Fruit fly (Drosophila melanogaster) whole organism, embryonic: ENCODE results near the gene wuho.
A peak's percentile ranks its signal among the peaks of the same experiment; 100 is the strongest.

ENCODE experiments used
- Atf-2 ChIP-seq: fragments of 200-800 bp; sonication (Bioruptor generic); optimal IDR thresholded peaks from 2 replicates; lab custom pipeline; 2016; ENCODE audit warnings: missing biosample characterization, missing genetic modification characterization
- Bdp1 ChIP-seq: fragments of 200-800 bp; sonication (Bioruptor generic); optimal IDR thresholded peaks from 3 replicates; lab custom pipeline; 2016; ENCODE audit warnings: missing biosample characterization, missing genetic modification characterization
- Bgb ChIP-seq: fragments of 200-800 bp; sonication (Bioruptor generic); IDR thresholded peaks from 2 replicates; pipeline ENCODE4 v1.3.6; 2022; ENCODE audit warnings: missing biosample characterization, missing genetic modification characterization; ENCODE audit not compliant: partially characterized antibody
- CG13287 ChIP-seq: fragments of 200-800 bp; sonication (Bioruptor generic); IDR thresholded peaks from 2 replicates; pipeline ENCODE4 v1.3.6; 2022; ENCODE audit warnings: missing biosample characterization, missing genetic modification characterization; ENCODE audit not compliant: partially characterized antibody
- CG14050 ChIP-seq: fragments of 200-800 bp; sonication (Bioruptor generic); IDR thresholded peaks from 3 replicates; pipeline ENCODE4 v1.3.6; 2022; ENCODE audit warnings: missing biosample characterization, missing genetic modification characterization
- CG14441 ChIP-seq: fragments of 200-800 bp; sonication (Bioruptor generic); IDR thresholded peaks from 2 replicates; pipeline ENCODE4 v1.3.6; 2022; ENCODE audit warnings: missing biosample characterization, missing genetic modification characterization
- CG17361 ChIP-seq: fragments of 200-800 bp; sonication (Bioruptor generic); IDR thresholded peaks from 3 replicates; pipeline ENCODE4 v1.3.6; 2022; ENCODE audit warnings: missing biosample characterization, missing genetic modification characterization
- CG1832 ChIP-seq: fragments of 200-800 bp; sonication (Bioruptor generic); optimal IDR thresholded peaks from 2 replicates; lab custom pipeline; 2017; ENCODE audit warnings: missing biosample characterization, mild to moderate bottlenecking, missing genetic modification characterization, inconsistent platforms
- CG2116 ChIP-seq: fragments of 200-800 bp; sonication (Bioruptor generic); optimal IDR thresholded peaks from 3 replicates; lab custom pipeline; 2018; ENCODE audit warnings: missing biosample characterization, mild to moderate bottlenecking, missing genetic modification characterization
- CG32532 ChIP-seq: fragments of 200-800 bp; sonication (Bioruptor generic); IDR thresholded peaks from 2 replicates; pipeline ENCODE4 v1.3.6; 2022; ENCODE audit warnings: missing biosample characterization, missing genetic modification characterization
- CG3726 ChIP-seq: fragments of 200-800 bp; sonication (Bioruptor generic); IDR thresholded peaks from 3 replicates; pipeline ENCODE4, ENCODE4 v1.3.6; 2022; ENCODE audit warnings: missing biosample characterization, missing genetic modification characterization
- CG3847 ChIP-seq: fragments of 200-800 bp; sonication (Bioruptor generic); IDR thresholded peaks from 2 replicates; pipeline ENCODE4 v1.3.6; 2022; ENCODE audit warnings: missing biosample characterization, missing genetic modification characterization
- CG6813 ChIP-seq: fragments of 200-800 bp; sonication (Bioruptor generic); optimal IDR thresholded peaks from 2 replicates; lab custom pipeline; 2017; ENCODE audit warnings: missing biosample characterization, missing genetic modification characterization, mild to moderate bottlenecking, moderate library complexity, missing genetic modification reagents
- CG8359 ChIP-seq: fragments of 200-800 bp; sonication (Bioruptor generic); optimal IDR thresholded peaks from 2 replicates; lab custom pipeline; 2017; ENCODE audit warnings: missing biosample characterization, mild to moderate bottlenecking, missing genetic modification characterization, borderline replicate concordance
- CkIIα-i1 ChIP-seq: fragments of 200-800 bp; sonication (Bioruptor generic); IDR thresholded peaks from 2 replicates; pipeline ENCODE4 v1.3.6; 2022; ENCODE audit warnings: missing biosample characterization, missing genetic modification characterization
- CrebB ChIP-seq: fragments of 200-800 bp; sonication (Bioruptor generic); optimal IDR thresholded peaks from 3 replicates; lab custom pipeline; 2018; ENCODE audit warnings: missing biosample characterization, mild to moderate bottlenecking, missing genetic modification characterization
- Dad ChIP-seq: fragments of 200-800 bp; sonication (Bioruptor generic); optimal IDR thresholded peaks from 3 replicates; lab custom pipeline; 2016; ENCODE audit warnings: missing biosample characterization, missing genetic modification characterization
- Dref ChIP-seq: fragments of 200-800 bp; sonication (Bioruptor generic); IDR thresholded peaks from 2 replicates; pipeline ENCODE4 v1.3.6; 2022; ENCODE audit warnings: missing biosample characterization, missing genetic modification characterization
- GATAe ChIP-seq: fragments of 200-800 bp; sonication (Bioruptor generic); conservative IDR thresholded peaks from 2 replicates; pipeline ENCODE4 v1.3.6; 2022; ENCODE audit warnings: missing biosample characterization, missing genetic modification characterization
- HLHmδ ChIP-seq: fragments of 200-800 bp; sonication (Bioruptor generic); optimal IDR thresholded peaks from 2 replicates; lab custom pipeline; 2018; ENCODE audit warnings: missing biosample characterization, mild to moderate bottlenecking, missing genetic modification characterization, moderate library complexity
- Hand ChIP-seq: fragments of 200-800 bp; sonication (Bioruptor generic); optimal IDR thresholded peaks from 2 replicates; lab custom pipeline; 2017; ENCODE audit warnings: mild to moderate bottlenecking, missing biosample characterization, missing genetic modification reagents, missing genetic modification characterization
- MBD-R2 ChIP-seq: fragments of 200-800 bp; sonication (Bioruptor generic); IDR thresholded peaks from 2 replicates; pipeline ENCODE4 v1.3.6; 2022; ENCODE audit warnings: missing biosample characterization, missing genetic modification characterization
- Med ChIP-seq: fragments of 200-800 bp; sonication (Bioruptor generic); peaks from one replicate; lab custom pipeline; 2016; ENCODE audit warnings: missing biosample characterization, missing genetic modification characterization, mild to moderate bottlenecking, inconsistent platforms, moderate library complexity
- Meics ChIP-seq: fragments of 200-800 bp; sonication (Bioruptor generic); optimal IDR thresholded peaks from 2 replicates; lab custom pipeline; 2017; ENCODE audit warnings: missing biosample characterization, mild to moderate bottlenecking, missing genetic modification characterization
- Mes4 ChIP-seq: fragments of 200-800 bp; sonication (Bioruptor generic); optimal IDR thresholded peaks from 2 replicates; lab custom pipeline; 2016; ENCODE audit warnings: missing biosample characterization, missing genetic modification characterization
- NC2α ChIP-seq: fragments of 200-800 bp; sonication (Bioruptor generic); optimal IDR thresholded peaks from 2 replicates; lab custom pipeline; 2016; ENCODE audit warnings: missing biosample characterization, missing genetic modification characterization
- Nf-YA ChIP-seq: fragments of 200-800 bp; sonication (Bioruptor generic); IDR thresholded peaks from 2 replicates; pipeline ENCODE4 v1.3.6; 2022; ENCODE audit warnings: missing biosample characterization, missing genetic modification characterization
- Opbp ChIP-seq: fragments of 200-800 bp; sonication (Bioruptor generic); IDR thresholded peaks from 3 replicates; pipeline ENCODE4 v1.3.6; 2022; ENCODE audit warnings: missing biosample characterization, missing genetic modification characterization; ENCODE audit not compliant: partially characterized antibody
- Optix ChIP-seq: fragments of 200-800 bp; sonication (Bioruptor generic); IDR thresholded peaks from 3 replicates; pipeline ENCODE4 v1.3.6; 2022; ENCODE audit warnings: missing biosample characterization, missing genetic modification characterization
- Rfx ChIP-seq: fragments of 200-800 bp; sonication (Bioruptor generic); IDR thresholded peaks from 2 replicates; pipeline ENCODE4 v1.3.6; 2022; ENCODE audit warnings: missing biosample characterization, missing genetic modification characterization
- Ssrp ChIP-seq: fragments of 200-800 bp; sonication (Bioruptor generic); optimal IDR thresholded peaks from 2 replicates; lab custom pipeline; 2018; ENCODE audit warnings: missing biosample characterization, mild to moderate bottlenecking, missing genetic modification characterization, moderate library complexity
- Vsx1 ChIP-seq: fragments of 200-800 bp; sonication (Bioruptor generic); optimal IDR thresholded peaks from 2 replicates; lab custom pipeline; 2017; ENCODE audit warnings: missing biosample characterization, mild to moderate bottlenecking, missing genetic modification characterization, missing genetic modification reagents
- Xrp1 ChIP-seq: fragments of 200-800 bp; sonication (Bioruptor generic); IDR thresholded peaks from 2 replicates; pipeline ENCODE4 v1.3.6; 2022; ENCODE audit warnings: missing biosample characterization, missing genetic modification characterization
- ab ChIP-seq: fragments of 200-800 bp; sonication (Bioruptor generic); optimal IDR thresholded peaks from 2 replicates; lab custom pipeline; 2016; ENCODE audit warnings: missing biosample characterization, missing genetic modification characterization
- bowl ChIP-seq: fragments of 200-800 bp; sonication (Bioruptor generic); IDR thresholded peaks from 2 replicates; pipeline ENCODE4 v1.3.6; 2022; ENCODE audit warnings: missing biosample characterization, missing genetic modification characterization
- crp ChIP-seq, 2 experiments: fragments of 200-800 bp; sonication (Bioruptor generic); optimal IDR thresholded peaks; 2 replicates in 1 of 2; 3 replicates in 1 of 2; lab custom pipeline; 2017; ENCODE audit warnings: missing biosample characterization in 2 of 2, missing genetic modification characterization in 2 of 2, mild to moderate bottlenecking in 1 of 2, moderate library complexity in 1 of 2
- dan ChIP-seq: fragments of 200-800 bp; sonication (Bioruptor generic); IDR thresholded peaks from 2 replicates; pipeline ENCODE4 v1.3.6; 2022; ENCODE audit warnings: missing biosample characterization, missing genetic modification characterization
- disco-r ChIP-seq: fragments of 200-800 bp; sonication (Bioruptor generic); optimal IDR thresholded peaks from 2 replicates; lab custom pipeline; 2016; ENCODE audit warnings: missing biosample characterization, missing genetic modification characterization
- dysf ChIP-seq: fragments of 200-800 bp; sonication (Bioruptor generic); IDR thresholded peaks from 3 replicates; pipeline ENCODE4 v1.3.6; 2022; ENCODE audit warnings: missing biosample characterization, missing genetic modification characterization
- gem ChIP-seq: fragments of 200-800 bp; sonication (Bioruptor generic); optimal IDR thresholded peaks from 2 replicates; lab custom pipeline; 2019; ENCODE audit warnings: missing biosample characterization, mild to moderate bottlenecking, missing genetic modification characterization, moderate library complexity
- gsb-n ChIP-seq: fragments of 200-800 bp; sonication (Bioruptor generic); optimal IDR thresholded peaks from 3 replicates; lab custom pipeline; 2018; ENCODE audit warnings: missing biosample characterization, mild to moderate bottlenecking, missing genetic modification characterization
- gt ChIP-seq: fragments of 200-800 bp; sonication (Bioruptor generic); IDR thresholded peaks from 2 replicates; pipeline ENCODE4 v1.3.6; 2022; ENCODE audit warnings: missing biosample characterization, missing genetic modification characterization
- hbn ChIP-seq: fragments of 200-800 bp; sonication (Bioruptor generic); IDR thresholded peaks from 2 replicates; pipeline ENCODE4 v1.3.6; 2022; ENCODE audit warnings: missing biosample characterization, missing genetic modification characterization; ENCODE audit not compliant: partially characterized antibody
- inv ChIP-seq: fragments of 200-800 bp; sonication (Bioruptor generic); IDR thresholded peaks from 2 replicates; pipeline ENCODE4 v1.3.6; 2022; ENCODE audit warnings: missing biosample characterization, missing genetic modification characterization; ENCODE audit not compliant: partially characterized antibody
- kay ChIP-seq: fragments of 200-800 bp; sonication (Bioruptor generic); optimal IDR thresholded peaks from 2 replicates; lab custom pipeline; 2016; ENCODE audit warnings: missing biosample characterization, missing genetic modification characterization
- lab ChIP-seq: fragments of 200-800 bp; sonication (Bioruptor generic); optimal IDR thresholded peaks from 3 replicates; lab custom pipeline; 2017; ENCODE audit warnings: missing biosample characterization, missing genetic modification characterization, mild to moderate bottlenecking, moderate library complexity, missing genetic modification reagents
- mam ChIP-seq: fragments of 200-800 bp; sonication (Bioruptor generic); optimal IDR thresholded peaks from 3 replicates; lab custom pipeline; 2016; ENCODE audit warnings: missing biosample characterization, missing genetic modification characterization
- mirr ChIP-seq: fragments of 200-800 bp; sonication (Bioruptor generic); optimal IDR thresholded peaks from 3 replicates; lab custom pipeline; 2018; ENCODE audit warnings: missing biosample characterization, mild to moderate bottlenecking, missing genetic modification characterization
- ro ChIP-seq: fragments of 200-800 bp; sonication (Bioruptor generic); IDR thresholded peaks from 2 replicates; pipeline ENCODE4 v1.3.6; 2022; ENCODE audit warnings: missing biosample characterization, missing genetic modification characterization
- tll ChIP-seq, 2 experiments: fragments of 200-800 bp in 1 of 2; fragments of >200 bp in 1 of 2; sonication (Bioruptor generic) in 1 of 2; optimal IDR thresholded peaks; 2 replicates each; lab custom pipeline; 2017 to 2019; ENCODE audit warnings: missing biosample characterization in 2 of 2, missing genetic modification characterization in 2 of 2, mild to moderate bottlenecking in 1 of 2, moderate library complexity in 1 of 2
- ttk ChIP-seq: fragments of 200-800 bp; sonication (Bioruptor generic); IDR thresholded peaks from 2 replicates; pipeline ENCODE4 v2.1.2; 2022; ENCODE audit warnings: missing biosample characterization, missing genetic modification characterization

The wuho gene

dm6 chrX:6255414-6255915 lies 32.4 kb upstream of the wuho start, which contains the start of the genes Rbcn-3A and Spx (continued):
- TF ChIP-seq CG1832 (GFP tag; lab: Kevin White, UChicago) (no peak), Xrp1 (peak; percentile 5; the same call in 1 of the 2 replicates), Bgb (GFP tag; lab: Robert Waterston, UW) (peak; percentile 80), Bdp1 (GFP tag; lab: Kevin White, UChicago) (no peak), ro (GFP tag; lab: Robert Waterston, UW) (no peak), CG3726 (no peak), CG14441 (GFP tag; lab: Robert Waterston, UW) (no peak), Dad (no peak), dysf (no peak), CG8359 (no peak), crp (GFP tag; optimal IDR thresholded peaks at IDR 0.05; lab: Kevin White, UChicago) (no peak), gem (tag; lab: Kevin White, UChicago) (peak; percentile 61), inv (peak; percentile 81), gt (GFP tag; lab: Robert Waterston, UW) (no peak), kay (GFP tag; lab: Kevin White, UChicago) (no peak), lab (GFP tag; lab: Kevin White, UChicago) (peak; percentile 34), mam (GFP tag; lab: Kevin White, UChicago) (no peak), ab (no peak), CG6813 (GFP tag; lab: Kevin White, UChicago) (no peak), Med (GFP tag; lab: Kevin White, UChicago) (no peak), GATAe (GFP tag; lab: Robert Waterston, UW) (no peak), Ssrp (tag; lab: Kevin White, UChicago) (no peak), Meics (GFP tag; lab: Kevin White, UChicago) (peak; percentile 12), CG17361 (peak; percentile 62; the same call in 2 of the 3 replicates), ttk (GFP tag; lab: Robert Waterston, UW) (no peak), CG14050 (GFP tag; lab: Robert Waterston, UW) (no peak), Atf-2 (GFP tag; lab: Kevin White, UChicago) (no peak), CkIIα-i1 (no peak), disco-r (GFP tag; lab: Kevin White, UChicago) (no peak), NC2α (no peak), tll (GFP tag; optimal IDR thresholded peaks at IDR 0.05; lab: Kevin White, UChicago) (no peak), bowl (no peak), Mes4 (GFP tag; lab: Kevin White, UChicago) (no peak), mirr (GFP tag; lab: Kevin White, UChicago) (no peak), hbn (GFP tag; lab: Robert Waterston, UW) (peak; percentile 78), CG3847 (GFP tag; lab: Robert Waterston, UW) (0 out of 2 replicates have a peak, but pooled peaks have one; percentile 25), gsb-n (tag; lab: Kevin White, UChicago) (no peak), CG2116 (GFP tag; lab: Kevin White, UChicago) (peak; percentile 97), Optix (GFP tag; lab: Robert Waterston, UW) (no peak), Dref (GFP tag; lab: Robert Waterston, UW) (peak; percentile 77), CG13287 (GFP tag; lab: Robert Waterston, UW) (peak; percentile 87), Opbp (GFP tag; lab: Robert Waterston, UW) (peak; percentile 77), Vsx1 (no peak), Hand (GFP tag; lab: Kevin White, UChicago) (no peak), MBD-R2 (GFP tag; lab: Robert Waterston, UW) (peak; percentile 49), Nf-YA (GFP tag; lab: Robert Waterston, UW) (no peak), CG32532 (peak; percentile 47), HLHmδ (GFP tag; lab: Kevin White, UChicago) (no peak), CrebB (no peak), Rfx (no peak), dan (GFP tag; lab: Robert Waterston, UW) (no peak)
